Worm (Caenorhabditis elegans): Measurements from ENCODE around the gene K06H6.2.

DNA sequence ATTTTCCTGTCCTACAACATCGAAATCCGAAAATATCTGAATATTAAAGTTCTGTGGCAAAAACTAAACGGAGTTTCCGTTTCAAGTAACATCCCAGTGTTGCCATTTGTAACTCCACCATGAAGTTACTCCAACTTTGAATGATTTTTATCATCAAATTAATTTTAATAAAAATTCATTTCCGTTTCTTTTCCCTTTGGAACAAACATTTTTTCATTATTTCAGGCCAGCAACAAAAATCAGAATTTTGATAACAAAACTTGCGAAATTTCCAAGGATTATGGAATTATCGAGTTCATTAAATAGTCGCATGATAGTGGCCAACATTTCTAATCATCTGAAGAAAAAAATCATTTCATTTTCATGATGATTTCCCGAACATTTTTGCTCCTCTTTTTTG is 22.7 kb upstream of the K06H6.2 start, which contains the start of gene C14C6.2:
- TF ChIP-seq nhr-6 (tag; optimal IDR thresholded peaks at IDR 0.05) (no peak), fos-1 (tag; optimal IDR thresholded peaks at IDR 0.05) (no peak), nhr-76 (tag; optimal IDR thresholded peaks at IDR 0.05) (no peak), spr-1 (tag; optimal IDR thresholded peaks at IDR 0.05) (no peak), lir-3 (tag; optimal IDR thresholded peaks at IDR 0.05) (no peak), zag-1 (tag; optimal IDR thresholded peaks at IDR 0.05) (no peak), sdz-12 (GFP tag; optimal IDR thresholded peaks at IDR 0.05) (no peak), dmd-8 (GFP tag; IDR thresholded peaks at IDR 0.05) (no peak), hif-1 (tag; optimal IDR thresholded peaks at IDR 0.05) (no peak), lin-39 (tag; optimal IDR thresholded peaks at IDR 0.05) (no peak), lsy-2 (tag; optimal IDR thresholded peaks at IDR 0.05) (no peak), nhr-111 (GFP tag; optimal IDR thresholded peaks at IDR 0.05) (no peak)

Data from whole organism, L4 larva.